Fruit fly (Drosophila melanogaster): ENCODE measurements around the gene Cpr72Ea.
A peak's percentile ranks its signal among the peaks of the same experiment; 100 is the strongest.

Cpr72Ea gene

dm6 chr3L:16411566-16411965 lies 49.2 kb downstream of the Cpr72Ea start, which contains the start of gene fax:
Gene fax, minus strand, starts transcription at chr3L:16411828.
- peak; percentile 37 for TF ChIP-seq sage (GFP tag; optimal IDR thresholded peaks at IDR 0.05)
- no peak for TF ChIP-seq Dfd (GFP tag; optimal IDR thresholded peaks at IDR 0.05)
- no peak for TF ChIP-seq jim (GFP tag; optimal IDR thresholded peaks at IDR 0.05)
- TF ChIP-seq ey (GFP tag; optimal IDR thresholded peaks at IDR 0.05) = peak; percentile 7
- peak; percentile 39 for TF ChIP-seq CG9705 (GFP tag; optimal IDR thresholded peaks at IDR 0.05)
- TF ChIP-seq Sp1 (GFP tag; optimal IDR thresholded peaks at IDR 0.05) = peak; percentile 73
- TF ChIP-seq Mio (GFP tag; optimal IDR thresholded peaks at IDR 0.05) = no peak
- no peak for TF ChIP-seq Jra (GFP tag; optimal IDR thresholded peaks at IDR 0.05)
- no peak for TF ChIP-seq CG32264 (GFP tag; optimal IDR thresholded peaks at IDR 0.05)
- no peak for TF ChIP-seq GATAd (GFP tag; optimal IDR thresholded peaks at IDR 0.05)
- TF ChIP-seq woc (GFP tag; optimal IDR thresholded peaks at IDR 0.05) = no peak
- TF ChIP-seq Hr83 (GFP tag; optimal IDR thresholded peaks at IDR 0.05; ENCODE audit: poor library complexity, severe bottlenecking) = peak; percentile 79
- no peak for TF ChIP-seq tai (GFP tag; optimal IDR thresholded peaks at IDR 0.05)
- TF ChIP-seq Abd-B (GFP tag; optimal IDR thresholded peaks at IDR 0.05) = no peak
- TF ChIP-seq Myc (optimal IDR thresholded peaks at IDR 0.05) = no peak
- TF ChIP-seq psq (GFP tag; optimal IDR thresholded peaks at IDR 0.05) = peak; percentile 31
- TF ChIP-seq h (GFP tag; optimal IDR thresholded peaks at IDR 0.05) = peak; percentile 31
- TF ChIP-seq foxo (GFP tag; optimal IDR thresholded peaks at IDR 0.05) = peak in 1 of 2 experiments; percentile 19
- no peak for TF ChIP-seq lola (GFP tag; optimal IDR thresholded peaks at IDR 0.05)
- no peak for TF ChIP-seq dsf (GFP tag; optimal IDR thresholded peaks at IDR 0.05; ENCODE audit: borderline replicate concordance)
- TF ChIP-seq Rel (GFP tag; optimal IDR thresholded peaks at IDR 0.05) = peak; percentile 22
- TF ChIP-seq Rel (tag; optimal IDR thresholded peaks at IDR 0.05) = peak; percentile 54
- TF ChIP-seq usp (GFP tag; optimal IDR thresholded peaks at IDR 0.05) = no peak
- peak; percentile 7 to 25 for TF ChIP-seq dl (GFP tag; optimal IDR thresholded peaks at IDR 0.05; ENCODE audit: insufficient read depth in 1 of 2, partially characterized antibody in 2 of 2)
- peak; percentile 44 for TF ChIP-seq OdsH (GFP tag; optimal IDR thresholded peaks at IDR 0.05)
- no peak for TF ChIP-seq N (GFP tag; optimal IDR thresholded peaks at IDR 0.05)
- no peak for TF ChIP-seq HLH106 (tag; optimal IDR thresholded peaks at IDR 0.05)
- TF ChIP-seq brk (GFP tag; optimal IDR thresholded peaks at IDR 0.05) = no peak
- TF ChIP-seq sv (GFP tag; optimal IDR thresholded peaks at IDR 0.05) = no peak
- peak; percentile 54 for TF ChIP-seq br (GFP tag; optimal IDR thresholded peaks at IDR 0.05)
- peak; percentile 4 for TF ChIP-seq fru (GFP tag; optimal IDR thresholded peaks at IDR 0.05)
- TF ChIP-seq Hnf4 (GFP tag; optimal IDR thresholded peaks at IDR 0.05) = no peak
- TF ChIP-seq Vsx2 (GFP tag; optimal IDR thresholded peaks at IDR 0.05; ENCODE audit: partially characterized antibody) = peak; percentile 84
- no peak for TF ChIP-seq dmrt93B (GFP tag; optimal IDR thresholded peaks at IDR 0.05)
- TF ChIP-seq pan (optimal IDR thresholded peaks at IDR 0.05) = no peak
- TF ChIP-seq Hr78 (GFP tag; optimal IDR thresholded peaks at IDR 0.05) = no peak
- TF ChIP-seq Dif (GFP tag; optimal IDR thresholded peaks at IDR 0.05; ENCODE audit: partially characterized antibody) = peak; percentile 81
- no peak for TF ChIP-seq CrebA (GFP tag; optimal IDR thresholded peaks at IDR 0.05; ENCODE audit: borderline replicate concordance)
- TF ChIP-seq rgr (GFP tag; optimal IDR thresholded peaks at IDR 0.05) = peak; percentile 93

dm6 chr3L:16412394-16412950 lies 50.1 kb downstream of the Cpr72Ea start, which contains the start of gene Serinc:
Gene Serinc, plus strand, starts transcription at chr3L:16412722.
- TF ChIP-seq Rel (GFP tag; optimal IDR thresholded peaks at IDR 0.05) (no peak), Rel (tag; optimal IDR thresholded peaks at IDR 0.05) (peak; percentile 10), jim (GFP tag; optimal IDR thresholded peaks at IDR 0.05) (peak; percentile 12), Dfd (GFP tag; optimal IDR thresholded peaks at IDR 0.05) (no peak), Myc (optimal IDR thresholded peaks at IDR 0.05) (peak; percentile 65), h (GFP tag; optimal IDR thresholded peaks at IDR 0.05) (peak; percentile 42), Hr83 (GFP tag; optimal IDR thresholded peaks at IDR 0.05; ENCODE audit: poor library complexity, severe bottlenecking) (peak; percentile 5), Abd-B (GFP tag; optimal IDR thresholded peaks at IDR 0.05) (no peak), sv (GFP tag; optimal IDR thresholded peaks at IDR 0.05) (peak; percentile 35), rgr (GFP tag; optimal IDR thresholded peaks at IDR 0.05) (peak; percentile 40), GATAd (GFP tag; optimal IDR thresholded peaks at IDR 0.05) (peak; percentile 10), OdsH (GFP tag; optimal IDR thresholded peaks at IDR 0.05) (no peak), fru (GFP tag; optimal IDR thresholded peaks at IDR 0.05) (peak; percentile 51), ey (GFP tag; optimal IDR thresholded peaks at IDR 0.05) (peak; percentile 21), dmrt93B (GFP tag; optimal IDR thresholded peaks at IDR 0.05) (no peak), woc (GFP tag; optimal IDR thresholded peaks at IDR 0.05) (peak; percentile 21), lola (GFP tag; optimal IDR thresholded peaks at IDR 0.05) (no peak), psq (GFP tag; optimal IDR thresholded peaks at IDR 0.05) (peak; percentile 17)
